Fruit fly (Drosophila melanogaster) whole organism, embryonic: ENCODE results near the gene cyr.

Experiments used
- CG11085 ChIP-seq: fragments of 200-800 bp; sonication (Bioruptor generic); IDR thresholded peaks from 2 replicates; pipeline ENCODE4 v1.3.6; 2022; ENCODE audit warnings: missing biosample characterization, missing genetic modification characterization
- CG4360 ChIP-seq: fragments of 200-800 bp; sonication (Bioruptor generic); IDR thresholded peaks from 2 replicates; pipeline ENCODE4 v1.3.6; 2022; ENCODE audit warnings: missing biosample characterization, missing genetic modification characterization
- D ChIP-seq, 2 experiments: fragments of 200-800 bp in 1 of 2; fragments of >200 bp in 1 of 2; sonication (Bioruptor generic) in 1 of 2; optimal IDR thresholded peaks; 2 replicates in 1 of 2; 3 replicates in 1 of 2; lab custom pipeline; 2017; ENCODE audit warnings: mild to moderate bottlenecking in 1 of 2, missing biosample characterization in 1 of 2, missing genetic modification characterization in 1 of 2, missing genetic modification reagents in 1 of 2
- Dbx ChIP-seq: fragments of 200-800 bp; sonication (Bioruptor generic); IDR thresholded peaks from 3 replicates; pipeline ENCODE4 v1.3.6; 2022; ENCODE audit warnings: missing biosample characterization, missing genetic modification characterization
- Dfd ChIP-seq, 2 experiments: fragments of >200 bp; optimal IDR thresholded peaks; 2 replicates each; lab custom pipeline; 2017; ENCODE audit warnings: missing biosample characterization in 2 of 2, missing genetic modification characterization in 2 of 2
- Fer1 ChIP-seq: fragments of 200-800 bp; sonication (Bioruptor generic); optimal IDR thresholded peaks from 2 replicates; lab custom pipeline; 2017; ENCODE audit warnings: missing biosample characterization, mild to moderate bottlenecking, missing genetic modification characterization
- Opbp ChIP-seq: fragments of 200-800 bp; sonication (Bioruptor generic); IDR thresholded peaks from 3 replicates; pipeline ENCODE4 v1.3.6; 2022; ENCODE audit warnings: missing biosample characterization, missing genetic modification characterization; ENCODE audit not compliant: partially characterized antibody
- cas ChIP-seq: fragments of 200-800 bp; sonication (Bioruptor generic); IDR thresholded peaks from 2 replicates; pipeline ENCODE4 v1.3.6; 2022; ENCODE audit warnings: missing biosample characterization, missing genetic modification characterization
- en ChIP-seq: fragments of 200-800 bp; sonication (Bioruptor generic); optimal IDR thresholded peaks from 2 replicates; lab custom pipeline; 2016; ENCODE audit warnings: missing biosample characterization, missing genetic modification characterization
- h ChIP-seq: fragments of >200 bp; optimal IDR thresholded peaks from 2 replicates; lab custom pipeline; 2017

DNA sequence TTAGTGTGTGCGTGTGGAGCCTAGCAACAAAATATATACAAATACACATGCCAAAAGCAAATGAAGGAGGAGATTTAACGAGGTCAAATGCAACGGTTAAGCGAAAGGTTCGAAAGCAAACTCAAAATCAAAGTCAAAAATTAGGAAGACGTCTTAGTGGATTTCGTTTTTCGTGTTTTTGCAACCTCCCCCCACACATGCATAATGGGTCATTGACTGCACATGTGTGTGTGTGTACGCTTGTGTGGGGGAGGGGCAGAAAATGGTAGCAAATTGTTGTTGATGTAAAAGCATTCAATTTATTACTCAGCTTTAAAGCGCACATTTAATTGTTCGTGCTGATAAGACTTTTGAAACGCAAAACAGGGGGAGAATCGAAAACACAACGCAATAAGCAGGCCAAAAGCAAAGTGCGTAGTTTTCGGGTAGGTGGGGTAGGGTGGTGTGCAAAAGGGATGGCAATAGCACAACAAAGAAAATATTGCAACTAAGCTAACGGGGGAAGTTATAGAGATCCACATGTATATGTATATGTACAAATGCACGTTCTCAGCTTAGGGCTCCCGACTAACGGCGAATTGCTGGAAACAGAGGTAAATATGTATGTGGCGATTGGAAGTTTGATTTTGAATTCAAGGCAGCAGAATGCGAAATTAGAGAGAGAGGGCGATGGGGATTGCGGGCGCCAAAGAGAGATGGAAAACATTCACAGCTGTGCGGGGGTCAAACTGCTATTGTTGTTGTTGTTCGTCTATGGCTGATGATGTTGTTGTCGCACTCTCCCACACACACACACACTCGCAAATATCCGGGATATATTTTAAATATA lies 42.4 kb downstream of the cyr start:
- no peak for TF ChIP-seq D (optimal IDR thresholded peaks at IDR 0.05; lab: Kevin White, UChicago)
- TF ChIP-seq D (GFP tag; optimal IDR thresholded peaks at IDR 0.05; lab: Kevin White, UChicago): no peak
- TF ChIP-seq cas (GFP tag; lab: Robert Waterston, UW): no peak
- no peak for TF ChIP-seq Dfd (GFP tag; optimal IDR thresholded peaks at IDR 0.05; lab: Kevin White, UChicago)
- no peak for TF ChIP-seq h (lab: Kevin White, UChicago)
- no peak for TF ChIP-seq Fer1 (GFP tag; lab: Kevin White, UChicago)
- no peak for TF ChIP-seq en (GFP tag; lab: Kevin White, UChicago)
- peak; percentile 93 for TF ChIP-seq CG4360
- no peak for TF ChIP-seq CG11085 (GFP tag; lab: Robert Waterston, UW)
- TF ChIP-seq Dbx: no peak
- TF ChIP-seq Opbp: no peak
